Worm (Caenorhabditis elegans): ENCODE results near the gene F53C11.1.

ce11 chrV:13822752-13823151, 47.2 kb downstream of the F53C11.1 start, which contains the start of gene hpo-31:
- TF ChIP-seq ceh-24 (tag; optimal IDR thresholded peaks at IDR 0.05) (no peak), K09A11.1 (tag; optimal IDR thresholded peaks at IDR 0.05; ENCODE audit: insufficient read depth) (no peak), ceh-18 (tag; optimal IDR thresholded peaks at IDR 0.05) (no peak), pax-1 (tag; optimal IDR thresholded peaks at IDR 0.05) (no peak), pha-4 (tag; optimal IDR thresholded peaks at IDR 0.05) (no peak), pqm-1 (tag; optimal IDR thresholded peaks at IDR 0.05) (no peak)

Data from whole organism, late embryonic.